Fruit fly (Drosophila melanogaster): ENCODE measurements around the gene Syx17.
A peak's percentile ranks its signal among the peaks of the same experiment; 100 is the strongest.

DNA sequence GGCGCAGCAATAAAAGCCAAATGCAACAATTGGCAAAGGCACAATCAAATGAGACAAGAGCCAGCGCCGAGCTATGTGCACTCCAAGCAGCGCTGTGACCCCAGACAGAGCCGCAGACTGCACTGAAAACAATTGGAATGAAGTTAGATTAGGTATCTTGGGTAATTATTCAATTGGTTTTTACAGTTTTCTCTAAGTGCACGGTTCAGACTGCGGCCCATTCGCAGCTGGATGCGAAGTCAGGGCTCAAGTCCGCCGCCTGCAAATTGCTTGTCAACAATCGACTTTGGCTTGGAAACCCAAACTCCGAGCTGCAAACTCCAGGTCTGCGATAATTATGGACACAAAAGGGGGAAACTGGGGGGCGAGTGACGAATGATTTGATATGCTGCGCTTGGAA, 9.6 kb upstream of the Syx17 start:
- TF ChIP-seq Ets98B (GFP tag; IDR thresholded peaks at IDR 0.05) (peak; percentile 50), CG10348 (GFP tag; IDR thresholded peaks at IDR 0.05) (no peak), fd96Ca (GFP tag; IDR thresholded peaks at IDR 0.05) (peak; percentile 66; the same call in 2 of the 3 replicates)

Data from whole organism, pupa.